Worm (Caenorhabditis elegans): Measurements from ENCODE around the gene taf-6.1.

- TF ChIP-seq D1046.2 (GFP tag; IDR thresholded peaks at IDR 0.05) = no peak
- no peak for TF ChIP-seq snpc-4 (tag; optimal IDR thresholded peaks at IDR 0.05)
- TF ChIP-seq F37D6.2 (tag; optimal IDR thresholded peaks at IDR 0.05) = no peak
- no peak for TF ChIP-seq egl-27 (tag; optimal IDR thresholded peaks at IDR 0.05)
- no peak for TF ChIP-seq ZK546.5 (tag; optimal IDR thresholded peaks at IDR 0.05)
- TF ChIP-seq jun-1 (tag; optimal IDR thresholded peaks at IDR 0.05) = no peak
- no peak for TF ChIP-seq unc-130 (GFP tag; optimal IDR thresholded peaks at IDR 0.05)
Observed at ce11 chrII:1114133-1114532, 13.6 kb upstream of the taf-6.1 start, which contains the start of gene lips-12.

Data from whole organism, L4 larva.